Fruit fly (Drosophila melanogaster) whole organism, embryonic: ENCODE measurements around the gene GNBP1.
A peak's percentile ranks its signal among the peaks of the same experiment; 100 is the strongest.

Experiments
- Abd-B ChIP-seq: fragments of 200-800 bp; sonication (Bioruptor generic); optimal IDR thresholded peaks from 2 replicates; lab custom pipeline; 2018; ENCODE audit warnings: missing biosample characterization, mild to moderate bottlenecking, missing genetic modification characterization, moderate library complexity
- Adf1 ChIP-seq: fragments of 200-800 bp; sonication (Bioruptor generic); IDR thresholded peaks from 2 replicates; pipeline ENCODE4 v1.3.6; 2022; ENCODE audit warnings: missing biosample characterization, missing genetic modification characterization
- Atf3 ChIP-seq: fragments of 200-800 bp; sonication (Bioruptor generic); optimal IDR thresholded peaks from 3 replicates; lab custom pipeline; 2016; ENCODE audit warnings: missing biosample characterization, missing genetic modification characterization
- B-H1 ChIP-seq: fragments of 200-800 bp; sonication (Bioruptor generic); IDR thresholded peaks from 3 replicates; pipeline ENCODE4 v1.3.6; 2022; ENCODE audit warnings: missing biosample characterization, missing genetic modification characterization
- CG10543 ChIP-seq: fragments of 200-800 bp; sonication (Bioruptor generic); optimal IDR thresholded peaks from 3 replicates; lab custom pipeline; 2017; ENCODE audit warnings: missing biosample characterization, mild to moderate bottlenecking, missing genetic modification characterization, moderate library complexity
- CG10959 ChIP-seq: fragments of 200-800 bp; sonication (Bioruptor generic); IDR thresholded peaks from 2 replicates; pipeline ENCODE4 v1.3.6; 2022; ENCODE audit warnings: missing biosample characterization, missing genetic modification characterization
- CG12071 ChIP-seq: fragments of 200-800 bp; sonication (Bioruptor generic); optimal IDR thresholded peaks from 3 replicates; lab custom pipeline; 2018; ENCODE audit warnings: missing biosample characterization, mild to moderate bottlenecking, missing genetic modification characterization
- CG12236 ChIP-seq: fragments of 200-800 bp; sonication (Bioruptor generic); optimal IDR thresholded peaks from 2 replicates; lab custom pipeline; 2016; ENCODE audit warnings: missing biosample characterization, missing genetic modification characterization
- CG13287 ChIP-seq: fragments of 200-800 bp; sonication (Bioruptor generic); IDR thresholded peaks from 2 replicates; pipeline ENCODE4 v1.3.6; 2022; ENCODE audit warnings: missing biosample characterization, missing genetic modification characterization; ENCODE audit not compliant: partially characterized antibody
- CG13775 ChIP-seq: fragments of 200-800 bp; sonication (Bioruptor generic); optimal IDR thresholded peaks from 3 replicates; lab custom pipeline; 2017; ENCODE audit warnings: missing biosample characterization, mild to moderate bottlenecking, missing genetic modification characterization
- CG15011 ChIP-seq: fragments of 200-800 bp; sonication (Bioruptor generic); optimal IDR thresholded peaks from 3 replicates; lab custom pipeline; 2018; ENCODE audit warnings: missing biosample characterization, mild to moderate bottlenecking, missing genetic modification characterization
- CG2202 ChIP-seq: fragments of 200-800 bp; sonication (Bioruptor generic); optimal IDR thresholded peaks from 2 replicates; lab custom pipeline; 2018; ENCODE audit warnings: missing biosample characterization, mild to moderate bottlenecking, missing genetic modification characterization
- CG2712 ChIP-seq: fragments of 200-800 bp; optimal IDR thresholded peaks from 3 replicates; lab custom pipeline; 2019; ENCODE audit warnings: missing biosample characterization, mild to moderate bottlenecking, missing genetic modification characterization, moderate library complexity
- CG2889 ChIP-seq: fragments of 200-800 bp; sonication (Bioruptor generic); IDR thresholded peaks from 3 replicates; pipeline ENCODE4 v1.3.6; 2022; ENCODE audit warnings: missing biosample characterization, missing genetic modification characterization
- CG3065 ChIP-seq: fragments of 200-800 bp; sonication (Bioruptor generic); optimal IDR thresholded peaks from 2 replicates; lab custom pipeline; 2016; ENCODE audit warnings: missing biosample characterization, missing genetic modification characterization
- CG3407 ChIP-seq: fragments of 200-800 bp; sonication (Bioruptor generic); optimal IDR thresholded peaks from 2 replicates; lab custom pipeline; 2018; ENCODE audit warnings: missing biosample characterization, mild to moderate bottlenecking, missing genetic modification characterization
- CG34422 ChIP-seq: fragments of 200-800 bp; sonication (Bioruptor generic); IDR thresholded peaks from 3 replicates; pipeline ENCODE4 v1.3.6; 2022; ENCODE audit warnings: missing biosample characterization, missing genetic modification characterization
- CG4328 ChIP-seq: fragments of 200-800 bp; sonication (Bioruptor generic); optimal IDR thresholded peaks from 3 replicates; lab custom pipeline; 2017; ENCODE audit warnings: missing biosample characterization, missing genetic modification reagents, missing genetic modification characterization
- CG6683 ChIP-seq: fragments of 200-800 bp; sonication (Bioruptor generic); optimal IDR thresholded peaks from 2 replicates; lab custom pipeline; 2017; ENCODE audit warnings: missing biosample characterization, mild to moderate bottlenecking, missing genetic modification characterization, missing genetic modification reagents
- CG7745 ChIP-seq: fragments of 200-800 bp; sonication (Bioruptor generic); optimal IDR thresholded peaks from 2 replicates; lab custom pipeline; 2018; ENCODE audit warnings: missing biosample characterization, mild to moderate bottlenecking, missing genetic modification characterization, moderate library complexity
- CG8388 ChIP-seq: fragments of 200-800 bp; sonication (Bioruptor generic); optimal IDR thresholded peaks from 2 replicates; lab custom pipeline; 2019; ENCODE audit warnings: missing biosample characterization, mild to moderate bottlenecking, missing genetic modification characterization, moderate library complexity
- CG9932 ChIP-seq: fragments of 200-800 bp; sonication (Bioruptor generic); IDR thresholded peaks from 2 replicates; pipeline ENCODE4 v1.3.6; 2022; ENCODE audit warnings: missing biosample characterization, missing genetic modification characterization
- CkIIα-i1 ChIP-seq: fragments of 200-800 bp; sonication (Bioruptor generic); IDR thresholded peaks from 2 replicates; pipeline ENCODE4 v1.3.6; 2022; ENCODE audit warnings: missing biosample characterization, missing genetic modification characterization
- Dp ChIP-seq: fragments of 200-800 bp; sonication (Bioruptor generic); optimal IDR thresholded peaks from 2 replicates; lab custom pipeline; 2018; ENCODE audit warnings: missing biosample characterization, mild to moderate bottlenecking, missing genetic modification characterization, moderate library complexity
- Fer2 ChIP-seq: fragments of 200-800 bp; sonication (Bioruptor generic); optimal IDR thresholded peaks from 2 replicates; lab custom pipeline; 2018; ENCODE audit warnings: missing biosample characterization, mild to moderate bottlenecking, missing genetic modification characterization, moderate library complexity
- GATAe ChIP-seq: fragments of 200-800 bp; sonication (Bioruptor generic); conservative IDR thresholded peaks from 2 replicates; pipeline ENCODE4 v1.3.6; 2022; ENCODE audit warnings: missing biosample characterization, missing genetic modification characterization
- Hand ChIP-seq: fragments of 200-800 bp; sonication (Bioruptor generic); optimal IDR thresholded peaks from 2 replicates; lab custom pipeline; 2017; ENCODE audit warnings: mild to moderate bottlenecking, missing biosample characterization, missing genetic modification reagents, missing genetic modification characterization
- Hmx ChIP-seq: fragments of 200-800 bp; sonication (Bioruptor generic); optimal IDR thresholded peaks from 2 replicates; lab custom pipeline; 2016; ENCODE audit warnings: missing biosample characterization, missing genetic modification characterization
- Hr39 ChIP-seq: fragments of >200 bp; optimal IDR thresholded peaks from 2 replicates; lab custom pipeline; 2017
- Sin3A ChIP-seq: fragments of >200 bp; optimal IDR thresholded peaks from 2 replicates; lab custom pipeline; 2018
- ac ChIP-seq: fragments of 200-800 bp; sonication (Bioruptor generic); optimal IDR thresholded peaks from 3 replicates; lab custom pipeline; 2017; ENCODE audit warnings: missing biosample characterization, mild to moderate bottlenecking, missing genetic modification characterization
- ara ChIP-seq: fragments of 200-800 bp; sonication (Bioruptor generic); IDR thresholded peaks from 2 replicates; pipeline ENCODE4 v1.3.6; 2022; ENCODE audit warnings: missing biosample characterization, missing genetic modification characterization
- chn ChIP-seq: fragments of 200-800 bp; sonication (Bioruptor generic); optimal IDR thresholded peaks from 2 replicates; lab custom pipeline; 2016; ENCODE audit warnings: missing biosample characterization, missing genetic modification characterization
- corto ChIP-seq: fragments of 200-800 bp; sonication (Bioruptor generic); optimal IDR thresholded peaks from 2 replicates; lab custom pipeline; 2016; ENCODE audit warnings: missing biosample characterization, mild to moderate bottlenecking, missing genetic modification characterization, moderate library complexity
- da ChIP-seq: fragments of 200-800 bp; sonication (Bioruptor generic); optimal IDR thresholded peaks from 2 replicates; lab custom pipeline; 2016; ENCODE audit warnings: missing biosample characterization, missing genetic modification characterization
- dmrt11E ChIP-seq: fragments of 200-800 bp; sonication (Bioruptor generic); optimal IDR thresholded peaks from 3 replicates; lab custom pipeline; 2018; ENCODE audit warnings: missing biosample characterization, mild to moderate bottlenecking, missing genetic modification characterization, moderate library complexity
- dpn ChIP-seq, 2 experiments: fragments of 200-800 bp; sonication (Bioruptor generic); optimal IDR thresholded peaks; 3 replicates each; lab custom pipeline; 2016; ENCODE audit warnings: missing biosample characterization in 2 of 2, missing genetic modification characterization in 2 of 2
- ewg ChIP-seq: fragments of 200-800 bp; sonication (Bioruptor generic); optimal IDR thresholded peaks from 3 replicates; lab custom pipeline; 2017; ENCODE audit warnings: mild to moderate bottlenecking, missing biosample characterization, missing genetic modification reagents, missing genetic modification characterization
- grau ChIP-seq: fragments of 200-800 bp; optimal IDR thresholded peaks from 3 replicates; lab custom pipeline; 2019; ENCODE audit warnings: missing biosample characterization, mild to moderate bottlenecking, missing genetic modification characterization, moderate library complexity
- hbn ChIP-seq: fragments of 200-800 bp; sonication (Bioruptor generic); IDR thresholded peaks from 2 replicates; pipeline ENCODE4 v1.3.6; 2022; ENCODE audit warnings: missing biosample characterization, missing genetic modification characterization; ENCODE audit not compliant: partially characterized antibody
- hth ChIP-seq: fragments of >200 bp; optimal IDR thresholded peaks from 2 replicates; lab custom pipeline; 2017; ENCODE audit warnings: inconsistent platforms
- knrl ChIP-seq: fragments of 200-800 bp; sonication (Bioruptor generic); IDR thresholded peaks from 3 replicates; pipeline ENCODE4 v1.3.6; 2022; ENCODE audit warnings: missing biosample characterization, missing genetic modification characterization; ENCODE audit not compliant: partially characterized antibody
- peb ChIP-seq: fragments of 200-800 bp; sonication (Bioruptor generic); IDR thresholded peaks from 2 replicates; pipeline ENCODE4 v1.3.6; 2022; ENCODE audit warnings: missing biosample characterization, missing genetic modification characterization
- pfk ChIP-seq: fragments of 200-800 bp; sonication (Bioruptor generic); optimal IDR thresholded peaks from 2 replicates; lab custom pipeline; 2018; ENCODE audit warnings: missing biosample characterization, mild to moderate bottlenecking, missing genetic modification characterization, moderate library complexity
- phol ChIP-seq: fragments of 200-800 bp; sonication (Bioruptor generic); optimal IDR thresholded peaks from 3 replicates; lab custom pipeline; 2018; ENCODE audit warnings: missing biosample characterization, mild to moderate bottlenecking, missing genetic modification characterization, moderate library complexity
- pnt ChIP-seq: fragments of 200-800 bp; sonication (Bioruptor generic); optimal IDR thresholded peaks from 3 replicates; lab custom pipeline; 2016; ENCODE audit warnings: missing biosample characterization, missing genetic modification characterization
- psq ChIP-seq: fragments of 200-800 bp; sonication (Bioruptor generic); optimal IDR thresholded peaks from 2 replicates; lab custom pipeline; 2017; ENCODE audit warnings: missing biosample characterization, missing genetic modification characterization
- ranshi ChIP-seq: fragments of 200-800 bp; sonication (Bioruptor generic); IDR thresholded peaks from 2 replicates; pipeline ENCODE4 v1.3.6; 2022; ENCODE audit warnings: missing biosample characterization, missing genetic modification characterization
- ro ChIP-seq: fragments of 200-800 bp; sonication (Bioruptor generic); IDR thresholded peaks from 2 replicates; pipeline ENCODE4 v1.3.6; 2022; ENCODE audit warnings: missing biosample characterization, missing genetic modification characterization
- sens ChIP-seq: fragments of 200-800 bp; sonication (Bioruptor generic); peaks from one replicate; lab custom pipeline; 2016; ENCODE audit warnings: missing biosample characterization, missing genetic modification characterization
- slou ChIP-seq: fragments of 200-800 bp; sonication (Bioruptor generic); optimal IDR thresholded peaks from 3 replicates; lab custom pipeline; 2016; ENCODE audit warnings: missing biosample characterization, missing genetic modification characterization
- wdn ChIP-seq: fragments of 200-800 bp; sonication (Bioruptor generic); IDR thresholded peaks from 2 replicates; pipeline ENCODE4 v1.3.6; 2022; ENCODE audit warnings: missing biosample characterization, missing genetic modification characterization
- zfh2 ChIP-seq: fragments of 200-800 bp; sonication (Bioruptor generic); optimal IDR thresholded peaks from 2 replicates; lab custom pipeline; 2016; ENCODE audit warnings: missing biosample characterization, missing genetic modification characterization

Gene GNBP1

dm6 chr3L:18672203-18672602 is 3.4 kb upstream of the GNBP1 start (continued):
- TF ChIP-seq B-H1, result no peak
- TF ChIP-seq CG12071 (GFP tag; lab: Kevin White, UChicago), result no peak
- peak; percentile 56 for TF ChIP-seq Adf1 (GFP tag; lab: Robert Waterston, UW)
- no peak for TF ChIP-seq ac (GFP tag; lab: Kevin White, UChicago)
- TF ChIP-seq chn, result peak; percentile 10
- no peak for TF ChIP-seq CG6683 (GFP tag; lab: Kevin White, UChicago)
- TF ChIP-seq CG2712 (tag; lab: Kevin White, UChicago), result peak; percentile 17
- peak; percentile 92 for TF ChIP-seq CG34422
- no peak for TF ChIP-seq GATAe (GFP tag; lab: Robert Waterston, UW)
- peak; percentile 18 for TF ChIP-seq CG13775 (GFP tag; lab: Kevin White, UChicago)
- TF ChIP-seq pnt (GFP tag; lab: Kevin White, UChicago), result no peak
- TF ChIP-seq CG2889 (GFP tag; lab: Robert Waterston, UW), result no peak
- TF ChIP-seq Dp (GFP tag; lab: Kevin White, UChicago), result no peak
- no peak for TF ChIP-seq CG3407 (GFP tag; lab: Kevin White, UChicago)
- TF ChIP-seq ro (GFP tag; lab: Robert Waterston, UW), result no peak
- no peak for TF ChIP-seq dmrt11E (tag; lab: Kevin White, UChicago)
- no peak for TF ChIP-seq corto (GFP tag; lab: Kevin White, UChicago)
- no peak for TF ChIP-seq hth
- TF ChIP-seq Fer2 (tag; lab: Kevin White, UChicago), result no peak
- no peak for TF ChIP-seq pfk
- no peak for TF ChIP-seq CG8388 (GFP tag; lab: Kevin White, UChicago)
- no peak for TF ChIP-seq psq (GFP tag; lab: Kevin White, UChicago)
- no peak for TF ChIP-seq wdn
- TF ChIP-seq CG13287 (GFP tag; lab: Robert Waterston, UW), result no peak; the same call in 1 of the 2 replicates
- no peak for TF ChIP-seq Hand (GFP tag; lab: Kevin White, UChicago)
- no peak for TF ChIP-seq CG15011 (GFP tag; lab: Kevin White, UChicago)
- no peak for TF ChIP-seq CG10959 (GFP tag; lab: Robert Waterston, UW)
- no peak for TF ChIP-seq Hr39 (lab: Kevin White, UChicago)
- TF ChIP-seq CG9932 (GFP tag; lab: Robert Waterston, UW), result peak; percentile 15; the same call in 1 of the 2 replicates
- TF ChIP-seq CG4328 (GFP tag; lab: Kevin White, UChicago), result no peak
- no peak for TF ChIP-seq Atf3 (GFP tag; lab: Kevin White, UChicago)
- TF ChIP-seq slou (GFP tag; lab: Kevin White, UChicago), result no peak
- no peak for TF ChIP-seq CG3065 (GFP tag; lab: Kevin White, UChicago)
- no peak for TF ChIP-seq CG10543 (GFP tag; lab: Kevin White, UChicago)
- no peak for TF ChIP-seq Hmx (GFP tag; lab: Kevin White, UChicago)
- TF ChIP-seq ranshi (GFP tag; lab: Robert Waterston, UW), result 0 out of 2 replicates have a peak, but pooled peaks have one; percentile 6
- no peak; the same call in 1 of the 2 replicates for TF ChIP-seq hbn (GFP tag; lab: Robert Waterston, UW)
- no peak for TF ChIP-seq da (GFP tag; lab: Kevin White, UChicago)
- peak; percentile 16 for TF ChIP-seq Sin3A (lab: Kevin White, UChicago)
- TF ChIP-seq CG2202 (tag; lab: Kevin White, UChicago), result no peak
- TF ChIP-seq ewg (GFP tag; lab: Kevin White, UChicago), result peak; percentile 13
- TF ChIP-seq CG12236, result no peak
- TF ChIP-seq knrl (GFP tag; lab: Robert Waterston, UW), result 0 out of 3 replicates have a peak, but pooled peaks have one; percentile 17
- peak; percentile 98 for TF ChIP-seq phol (tag; lab: Kevin White, UChicago)
- TF ChIP-seq Abd-B (GFP tag; lab: Kevin White, UChicago), result no peak
- TF ChIP-seq sens (GFP tag; lab: Kevin White, UChicago), result peak; percentile 86
- no peak for TF ChIP-seq ara (GFP tag; lab: Robert Waterston, UW)
- TF ChIP-seq CkIIα-i1, result no peak
- no peak for TF ChIP-seq peb (GFP tag; lab: Robert Waterston, UW)
- peak in 1 of 2 experiments; percentile 29 for TF ChIP-seq dpn (GFP tag; optimal IDR thresholded peaks at IDR 0.05; lab: Kevin White, UChicago)
- peak; percentile 49 for TF ChIP-seq zfh2 (GFP tag; lab: Kevin White, UChicago)
- peak; percentile 28 for TF ChIP-seq grau (tag; lab: Kevin White, UChicago)
- TF ChIP-seq CG7745, result no peak
